Worm (Caenorhabditis elegans): Measurements from ENCODE around the gene ugt-46.

The ugt-46 gene

DNA sequence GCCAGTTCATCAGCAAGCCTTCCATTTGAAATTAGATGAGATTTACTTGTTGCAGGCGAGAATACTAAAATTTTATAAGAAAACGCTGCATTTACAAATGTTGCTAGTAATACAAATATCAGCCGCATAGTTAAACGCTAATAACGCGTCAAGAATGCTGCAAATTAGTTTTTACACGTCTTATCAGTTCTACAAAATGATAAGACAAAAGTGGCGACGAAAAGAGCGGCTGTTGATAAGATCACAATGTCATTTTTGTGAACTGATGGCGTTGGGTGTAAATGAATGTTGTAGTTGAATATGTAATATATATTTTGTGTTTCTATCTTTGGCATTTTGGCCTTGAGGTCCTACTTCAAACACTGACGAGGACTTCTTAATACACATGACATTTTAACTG, at the start of gene ugt-46:
Gene ugt-46 (minus strand): TSS at position 279 of the 400 bp plus-strand sequence.
- TF ChIP-seq nhr-80 (tag; optimal IDR thresholded peaks at IDR 0.05) = peak; percentile 70
- TF ChIP-seq B0261.1 (tag; optimal IDR thresholded peaks at IDR 0.05) = no peak
- no peak for TF ChIP-seq madf-6 (GFP tag; IDR thresholded peaks at IDR 0.05)
- no peak for TF ChIP-seq pbrm-1 (GFP tag; IDR thresholded peaks at IDR 0.05)

DNA sequence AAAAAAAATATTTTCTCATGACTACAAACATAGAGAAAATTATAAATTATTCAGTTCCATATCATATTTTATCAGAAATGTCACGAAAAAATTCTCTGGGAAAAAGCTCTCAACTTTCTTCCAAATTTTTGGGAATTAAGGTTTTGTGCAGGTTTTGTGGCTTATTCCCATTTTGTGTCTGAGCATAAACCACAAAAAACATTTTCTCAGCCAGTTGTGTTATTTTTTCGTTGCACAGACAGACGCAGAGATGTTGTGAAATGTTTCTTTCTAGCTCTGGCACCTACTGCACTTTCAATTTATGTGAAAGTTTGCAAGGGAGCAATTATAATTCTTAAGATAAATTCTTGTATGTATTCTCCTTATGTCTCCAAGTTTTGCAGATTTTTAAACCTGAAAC, 45.0 kb upstream of the ugt-46 start:
- TF ChIP-seq D2030.7 (GFP tag; IDR thresholded peaks at IDR 0.05) = no peak
- TF ChIP-seq hlh-12 (tag; optimal IDR thresholded peaks at IDR 0.05) = no peak
- TF ChIP-seq tbx-9 (tag; optimal IDR thresholded peaks at IDR 0.05; ENCODE audit: borderline replicate concordance) = no peak
- TF ChIP-seq dox-1 (GFP tag; IDR thresholded peaks at IDR 0.05) = no peak
- TF ChIP-seq F55B11.4 (tag; optimal IDR thresholded peaks at IDR 0.05; ENCODE audit: borderline replicate concordance, insufficient read depth) = no peak

DNA sequence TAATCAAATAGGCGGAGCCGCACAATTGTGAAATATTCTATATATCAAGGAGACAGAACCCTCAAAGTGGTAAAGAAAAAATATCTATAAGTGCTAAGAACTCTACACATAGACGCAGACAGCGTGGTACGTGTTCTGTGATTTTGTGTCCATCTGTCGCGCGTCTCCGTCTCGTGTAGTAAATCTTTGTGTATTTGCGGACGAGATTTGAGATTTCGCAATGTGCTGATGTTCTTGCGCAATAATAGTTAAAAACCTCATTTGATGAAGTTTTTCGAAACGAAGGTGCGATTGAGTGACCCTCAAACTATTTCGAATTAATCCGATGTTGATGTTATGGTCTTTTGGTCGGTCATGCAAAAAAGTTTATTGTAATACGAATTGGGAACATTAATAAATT, 43.2 kb upstream of the ugt-46 start:
- peak; percentile 13; the same call in 1 of the 2 replicates for TF ChIP-seq hmg-1.2 (GFP tag; IDR thresholded peaks at IDR 0.05)
- peak; percentile 42 for TF ChIP-seq K12H6.12 (tag; optimal IDR thresholded peaks at IDR 0.05)
- peak; percentile 29 for TF ChIP-seq ceh-27 (GFP tag; optimal IDR thresholded peaks at IDR 0.05)
- TF ChIP-seq atf-7 (tag; optimal IDR thresholded peaks at IDR 0.05) = no peak
- TF ChIP-seq nhr-80 (tag; optimal IDR thresholded peaks at IDR 0.05) = no peak
- peak; percentile 96 for TF ChIP-seq cebp-1 (GFP tag; IDR thresholded peaks at IDR 0.05)
- peak; percentile 99 for TF ChIP-seq cebp-1 (tag; optimal IDR thresholded peaks at IDR 0.05)

DNA sequence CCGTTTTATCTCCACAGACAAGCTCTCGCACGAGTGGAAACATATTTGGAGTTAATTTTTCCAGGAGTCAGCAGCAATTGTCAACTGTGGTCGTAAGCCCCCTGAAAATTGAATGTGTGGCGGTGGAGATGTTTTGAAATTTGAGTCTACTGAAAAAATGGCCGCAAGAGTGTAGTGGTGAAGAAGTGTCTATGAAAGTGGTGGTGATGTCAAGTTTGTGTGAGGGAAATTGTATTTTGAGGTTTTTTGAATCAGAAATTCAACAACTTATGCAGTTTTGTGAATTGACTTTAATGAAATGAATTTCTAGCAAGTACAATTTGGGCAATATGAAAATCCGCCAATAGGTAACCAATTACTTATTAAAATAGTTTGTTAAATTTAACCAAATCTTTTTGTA, 42.5 kb upstream of the ugt-46 start, which contains the start of gene mrp-2:
Gene mrp-2 (minus strand): TSS at position 101 of the 400 bp plus-strand sequence.
- TF ChIP-seq madf-6 (GFP tag; IDR thresholded peaks at IDR 0.05) (no peak), sea-2 (GFP tag; IDR thresholded peaks at IDR 0.05) (no peak)

DNA sequence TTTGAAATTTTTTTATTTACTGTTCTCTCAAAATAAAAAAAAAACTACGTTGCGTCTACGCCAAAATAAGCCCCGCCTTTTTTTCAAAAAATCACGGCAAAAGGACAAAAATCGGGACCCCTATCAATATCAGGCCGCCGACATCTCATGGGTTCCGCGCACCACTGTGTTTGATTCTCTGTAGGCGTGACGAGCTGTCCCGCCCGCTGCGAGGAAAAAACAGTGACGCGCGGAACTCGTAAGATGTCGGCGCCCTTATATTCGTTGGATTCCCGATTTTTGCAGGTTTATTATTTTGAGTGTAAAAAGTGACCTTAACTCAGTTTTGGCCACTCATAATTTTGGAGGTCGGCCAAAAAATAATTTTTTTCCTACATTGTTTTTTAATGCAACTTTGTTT, 41.3 kb upstream of the ugt-46 start:
- TF ChIP-seq snpc-4 (GFP tag; optimal IDR thresholded peaks at IDR 0.05) = no peak
- peak in 2 of 4 experiments; percentile 64 to 72 for TF ChIP-seq snpc-4 (tag; optimal IDR thresholded peaks at IDR 0.05)
- no peak for TF ChIP-seq repo-1 (tag; optimal IDR thresholded peaks at IDR 0.05)
- TF ChIP-seq F39B2.1 (GFP tag; IDR thresholded peaks at IDR 0.05) = no peak
- TF ChIP-seq zfh-2 (GFP tag; conservative IDR thresholded peaks at IDR 0.05) = 0 out of 2 replicates have a peak, but pooled peaks have one; percentile 16

- TF ChIP-seq madf-10 (tag; optimal IDR thresholded peaks at IDR 0.05) (no peak), unc-130 (GFP tag; optimal IDR thresholded peaks at IDR 0.05) (no peak)
These were observed 27.8 kb upstream of the ugt-46 start, which contains the start of gene nas-38 for ce11 chrX:557857-558256. TSS of gene nas-38 (plus strand) at chrX:558157.

DNA sequence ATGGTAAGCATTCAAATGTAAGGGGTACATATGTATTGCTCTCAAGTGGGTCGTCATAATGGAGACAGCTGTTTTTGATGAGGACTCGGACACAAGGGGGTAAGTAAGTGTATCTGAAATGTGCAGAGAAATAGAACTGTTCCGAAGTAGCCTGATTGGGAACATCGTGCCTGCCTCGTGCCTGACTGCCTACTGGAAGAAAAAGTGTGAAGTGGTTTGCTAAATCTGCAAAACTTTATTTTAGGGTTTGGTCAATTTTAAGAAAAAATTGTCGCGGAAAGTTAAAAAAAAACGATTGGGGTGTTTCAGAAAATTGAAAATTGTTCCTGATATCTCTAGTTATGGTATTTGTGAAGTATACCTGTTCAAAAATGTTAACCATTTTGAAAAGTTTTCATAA, 27.1 kb upstream of the ugt-46 start, which contains the start of gene hlh-19:
Gene hlh-19 (minus strand): TSS at position 101 of the 400 bp plus-strand sequence.
- no peak for TF ChIP-seq C17E4.6 (GFP tag; IDR thresholded peaks at IDR 0.05)
- no peak for TF ChIP-seq nfya-2 (GFP tag; IDR thresholded peaks at IDR 0.05)
- no peak for TF ChIP-seq akir-1 (GFP tag; optimal IDR thresholded peaks at IDR 0.05)
- no peak for TF ChIP-seq cebp-1 (GFP tag; IDR thresholded peaks at IDR 0.05)
- no peak for TF ChIP-seq cebp-1 (tag; optimal IDR thresholded peaks at IDR 0.05)
- no peak for TF ChIP-seq die-1 (tag; optimal IDR thresholded peaks at IDR 0.05)
- TF ChIP-seq lin-54 (GFP tag; optimal IDR thresholded peaks at IDR 0.05) = no peak
- TF ChIP-seq tbx-9 (tag; optimal IDR thresholded peaks at IDR 0.05; ENCODE audit: borderline replicate concordance) = no peak
- no peak for TF ChIP-seq unc-62 (GFP tag; optimal IDR thresholded peaks at IDR 0.05)

Data from whole organism, young adult.